Worm (Caenorhabditis elegans) whole organism, L4 larva: ENCODE results near the gene F22E5.1.

Experiments
- Y5F2A.4 ChIP-seq: fragments of 200-800 bp; sonication (Bioruptor generic); optimal IDR thresholded peaks from 2 replicates; lab custom pipeline; 2018; ENCODE audit warnings: mild to moderate bottlenecking, missing genetic modification characterization, missing compliant biosample characterization
- nhr-28 ChIP-seq: fragments of 150-350 bp; optimal IDR thresholded peaks from 2 replicates; lab custom pipeline; 2014; ENCODE audit warnings: missing biosample characterization, missing genetic modification characterization
- php-3 ChIP-seq: fragments of 200-800 bp; sonication (Bioruptor generic); IDR thresholded peaks from 2 replicates; pipeline ENCODE4 v1.3.6; 2022; ENCODE audit warnings: missing genetic modification reagents, missing genetic modification characterization, missing compliant biosample characterization

DNA sequence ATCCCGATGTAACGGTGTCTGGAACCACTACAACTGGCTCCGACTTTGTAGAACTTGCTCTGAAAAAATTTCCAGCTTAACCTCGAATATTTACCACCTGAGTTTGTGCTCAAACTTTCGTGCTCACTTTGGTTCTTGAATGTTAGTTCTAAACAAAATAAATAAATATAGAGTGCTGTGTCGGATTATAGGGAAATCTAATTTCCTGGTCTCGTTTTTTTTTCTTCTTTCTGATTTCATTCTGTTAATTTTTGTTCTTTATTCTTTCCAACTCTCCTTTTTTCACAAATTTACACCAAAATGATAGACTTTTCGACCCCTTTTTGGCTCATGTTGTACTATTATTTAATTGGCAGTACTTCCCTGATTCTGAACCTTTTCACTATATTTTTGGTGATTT, 44.3 kb upstream of the F22E5.1 start, which contains the start of gene sri-37:
- TF ChIP-seq php-3 (GFP tag; lab: Robert Waterston, UW), result no peak
- no peak for TF ChIP-seq Y5F2A.4 (GFP tag; lab: Kevin White, UChicago)
- no peak for TF ChIP-seq nhr-28
